Worm (Caenorhabditis elegans) whole organism, L4 larva: ENCODE measurements around the gene srg-27.

Source experiments
- Y75B8A.6 ChIP-seq: fragments of 200-800 bp; sonication (Bioruptor generic); IDR thresholded peaks from 2 replicates; pipeline ENCODE4 v1.3.6; 2022; ENCODE audit warnings: missing genetic modification reagents, missing genetic modification characterization, missing compliant biosample characterization
- ZK337.2 ChIP-seq: fragments of 200-800 bp; sonication (Bioruptor generic); IDR thresholded peaks from 2 replicates; pipeline ENCODE4 v1.3.6; 2022; ENCODE audit warnings: missing genetic modification reagents, missing genetic modification characterization, missing compliant biosample characterization
- aha-1 ChIP-seq: fragments of 150-350 bp; peaks from one replicate; lab custom pipeline; 2014; ENCODE audit warnings: missing biosample characterization, missing genetic modification characterization
- ceh-44 ChIP-seq: fragments of 200-800 bp; sonication (Bioruptor generic); IDR thresholded peaks from 2 replicates; pipeline ENCODE4 v1.3.6; 2022; ENCODE audit warnings: missing genetic modification reagents, missing genetic modification characterization, missing compliant biosample characterization
- ceh-62 ChIP-seq: sonication (generic microtip); optimal IDR thresholded peaks from 2 replicates; lab custom pipeline; 2017; ENCODE audit warnings: missing biosample characterization, missing genetic modification characterization
- daf-16 ChIP-seq, 3 experiments: sonication (generic microtip); optimal IDR thresholded peaks; 2 replicates each; lab custom pipeline; 2016 to 2017; ENCODE audit warnings: missing genetic modification characterization in 3 of 3, missing genetic modification reagents in 3 of 3, mild to moderate bottlenecking in 2 of 3, missing compliant biosample characterization in 2 of 3, missing biosample characterization in 1 of 3, moderate library complexity in 1 of 3
- dmd-6 ChIP-seq: fragments of 200-800 bp; sonication (Bioruptor generic); IDR thresholded peaks from 2 replicates; pipeline ENCODE4 v1.3.6; 2022; ENCODE audit warnings: missing genetic modification reagents, missing genetic modification characterization, missing compliant biosample characterization
- dpl-1 ChIP-seq: fragments of 150-350 bp; optimal IDR thresholded peaks from 2 replicates; lab custom pipeline; 2014; ENCODE audit warnings: missing biosample characterization, missing genetic modification reagents, missing genetic modification characterization
- egl-27 ChIP-seq: sonication (generic microtip); optimal IDR thresholded peaks from 3 replicates; lab custom pipeline; 2017; ENCODE audit warnings: missing biosample characterization, missing genetic modification reagents, missing genetic modification characterization
- fkh-10 ChIP-seq: fragments of 150-350 bp; optimal IDR thresholded peaks from 2 replicates; lab custom pipeline; 2014; ENCODE audit warnings: missing biosample characterization, missing genetic modification reagents, missing genetic modification characterization
- fos-1 ChIP-seq: fragments of 150-350 bp; optimal IDR thresholded peaks from 2 replicates; lab custom pipeline; 2014; ENCODE audit warnings: missing biosample characterization, missing genetic modification characterization
- hif-1 ChIP-seq, 2 experiments: sonication (generic microtip); optimal IDR thresholded peaks; 2 replicates each; lab custom pipeline; 2016 to 2017; ENCODE audit warnings: missing compliant biosample characterization in 2 of 2, missing genetic modification characterization in 2 of 2, missing genetic modification reagents in 2 of 2, missing genotype in 2 of 2, mild to moderate bottlenecking in 1 of 2
- hlh-11 ChIP-seq: fragments of 200-800 bp; sonication (Bioruptor generic); optimal IDR thresholded peaks from 2 replicates; lab custom pipeline; 2018; ENCODE audit warnings: mild to moderate bottlenecking, missing genetic modification characterization, missing compliant biosample characterization
- hlh-30 ChIP-seq: sonication (generic microtip); optimal IDR thresholded peaks from 2 replicates; lab custom pipeline; 2017; ENCODE audit warnings: antibody characterized with exemption, mild to moderate bottlenecking, missing genetic modification characterization, missing compliant biosample characterization; ENCODE audit not compliant: insufficient read depth
- lin-15B ChIP-seq: fragments of 150-350 bp; sonication (generic microtip); optimal IDR thresholded peaks from 3 replicates; lab custom pipeline; 2014; ENCODE audit warnings: missing biosample characterization, missing genetic modification characterization
- lin-39 ChIP-seq: fragments of 150-350 bp; optimal IDR thresholded peaks from 2 replicates; lab custom pipeline; 2014; ENCODE audit warnings: missing biosample characterization, missing genetic modification reagents, missing genetic modification characterization
- mes-2 ChIP-seq: sonication (generic microtip); optimal IDR thresholded peaks from 2 replicates; lab custom pipeline; 2016; ENCODE audit warnings: missing genotype, mild to moderate bottlenecking, missing genetic modification characterization, missing compliant biosample characterization; ENCODE audit not compliant: poor library complexity, severe bottlenecking
- mxl-2 ChIP-seq: fragments of 200-800 bp; sonication (Bioruptor generic); conservative IDR thresholded peaks from 2 replicates; pipeline ENCODE4 v1.3.6; 2022; ENCODE audit warnings: missing genetic modification reagents, missing genetic modification characterization, missing compliant biosample characterization
- mxl-3 ChIP-seq: fragments of 200-800 bp; sonication (Bioruptor generic); optimal IDR thresholded peaks from 2 replicates; lab custom pipeline; 2018; ENCODE audit warnings: mild to moderate bottlenecking, missing genetic modification characterization, missing compliant biosample characterization
- nhr-10 ChIP-seq: fragments of 150-350 bp; optimal IDR thresholded peaks from 2 replicates; lab custom pipeline; 2014; ENCODE audit warnings: missing biosample characterization, missing genetic modification characterization
- nhr-11 ChIP-seq: fragments of 150-350 bp; optimal IDR thresholded peaks from 2 replicates; lab custom pipeline; 2014; ENCODE audit warnings: missing biosample characterization, missing genetic modification characterization
- nhr-28 ChIP-seq: fragments of 150-350 bp; optimal IDR thresholded peaks from 2 replicates; lab custom pipeline; 2014; ENCODE audit warnings: missing biosample characterization, missing genetic modification characterization
- nhr-41 ChIP-seq: fragments of 200-800 bp; sonication (Bioruptor generic); IDR thresholded peaks from 2 replicates; pipeline ENCODE4 v1.3.6; 2022; ENCODE audit warnings: missing genetic modification reagents, missing genetic modification characterization, missing compliant biosample characterization
- nhr-42 ChIP-seq: fragments of 200-800 bp; sonication (Bioruptor generic); IDR thresholded peaks from 2 replicates; pipeline ENCODE4 v1.3.6; 2022; ENCODE audit warnings: missing genetic modification characterization, missing compliant biosample characterization
- nhr-6 ChIP-seq: fragments of 150-350 bp; optimal IDR thresholded peaks from 2 replicates; lab custom pipeline; 2014; ENCODE audit warnings: missing biosample characterization, missing genetic modification characterization
- php-3 ChIP-seq: fragments of 200-800 bp; sonication (Bioruptor generic); IDR thresholded peaks from 2 replicates; pipeline ENCODE4 v1.3.6; 2022; ENCODE audit warnings: missing genetic modification reagents, missing genetic modification characterization, missing compliant biosample characterization
- pqm-1 ChIP-seq: sonication (generic microtip); optimal IDR thresholded peaks from 2 replicates; lab custom pipeline; 2017; ENCODE audit warnings: missing biosample characterization, missing genetic modification characterization
- rbr-2 ChIP-seq: sonication (generic microtip); optimal IDR thresholded peaks from 2 replicates; lab custom pipeline; 2016; ENCODE audit warnings: missing genotype, missing genetic modification characterization, missing compliant biosample characterization
- saeg-2 ChIP-seq: fragments of 200-800 bp; sonication (Bioruptor generic); IDR thresholded peaks from 2 replicates; pipeline ENCODE4 v1.3.6; 2022; ENCODE audit warnings: missing genetic modification reagents, missing genetic modification characterization, missing compliant biosample characterization
- set-16 ChIP-seq: fragments of 200-800 bp; sonication (Bioruptor generic); IDR thresholded peaks from 2 replicates; pipeline ENCODE4 v1.3.6; 2022; ENCODE audit warnings: missing genetic modification reagents, missing genetic modification characterization, missing compliant biosample characterization
- skn-1 ChIP-seq: fragments of 150-350 bp; optimal IDR thresholded peaks from 2 replicates; lab custom pipeline; 2014; ENCODE audit warnings: missing biosample characterization, missing genetic modification characterization
- snpc-4 ChIP-seq: fragments of 150-350 bp; optimal IDR thresholded peaks from 2 replicates; lab custom pipeline; 2014; ENCODE audit warnings: missing biosample characterization, missing genetic modification characterization
- tra-1 ChIP-seq: fragments of 200-800 bp; sonication (Bioruptor generic); IDR thresholded peaks from 2 replicates; pipeline ENCODE4 v1.3.6; 2022; ENCODE audit warnings: missing genetic modification reagents, missing genetic modification characterization, missing compliant biosample characterization
- unc-62 ChIP-seq, 3 experiments: fragments of 150-350 bp in 1 of 3; sonication (generic microtip); optimal IDR thresholded peaks in 2 of 3; peaks in 1 of 3; 1 replicate in 1 of 3; 2 replicates in 2 of 3; lab custom pipeline; 2014 to 2017; ENCODE audit warnings: missing biosample characterization in 3 of 3, missing genetic modification characterization in 3 of 3, missing genetic modification reagents in 3 of 3, missing genotype in 1 of 3
- vab-7 ChIP-seq: fragments of 200-800 bp; sonication (Bioruptor generic); IDR thresholded peaks from 2 replicates; pipeline ENCODE4 v1.3.6; 2022; ENCODE audit warnings: missing genetic modification reagents, missing genetic modification characterization, missing compliant biosample characterization
- zag-1 ChIP-seq: fragments of 150-350 bp; optimal IDR thresholded peaks from 2 replicates; lab custom pipeline; 2014; ENCODE audit warnings: missing biosample characterization, missing genetic modification characterization
- ztf-11 ChIP-seq: fragments of 150-350 bp; optimal IDR thresholded peaks from 2 replicates; lab custom pipeline; 2014; ENCODE audit warnings: missing biosample characterization, missing genetic modification characterization

srg-27 gene

ce11 chrV:5339497-5339896 lies at the start of gene srg-27:
Gene srg-27, plus strand, starts transcription at chrV:5339797.
- no peak for TF ChIP-seq nhr-28
- TF ChIP-seq daf-16 (GFP tag; optimal IDR thresholded peaks at IDR 0.05; lab: Kevin White, UChicago) = no peak
- TF ChIP-seq daf-16 (tag; optimal IDR thresholded peaks at IDR 0.05; lab: Kevin White, UChicago) = no peak
- TF ChIP-seq ZK337.2 (GFP tag; lab: Robert Waterston, UW) = no peak
- TF ChIP-seq, all 104 proteins: peak for 0

ce11 chrV:5295940-5296339 lies 43.7 kb upstream of the srg-27 start:
- TF ChIP-seq nhr-11 = peak; percentile 72
- no peak for TF ChIP-seq nhr-10
- TF ChIP-seq daf-16 (GFP tag; optimal IDR thresholded peaks at IDR 0.05; lab: Kevin White, UChicago) = peak in 1 of 2 experiments; percentile 67
- TF ChIP-seq daf-16 (tag; optimal IDR thresholded peaks at IDR 0.05; lab: Kevin White, UChicago) = no peak
- TF ChIP-seq lin-39 (tag; lab: Kevin White, UChicago) = no peak
- peak in 1 of 2 experiments; percentile 44 for TF ChIP-seq hif-1 (tag; optimal IDR thresholded peaks at IDR 0.05; lab: Kevin White, UChicago)
- no peak for TF ChIP-seq pqm-1 (tag; lab: Kevin White, UChicago)
- no peak for TF ChIP-seq rbr-2 (tag; lab: Kevin White, UChicago)
- TF ChIP-seq ceh-44 (GFP tag; lab: Robert Waterston, UW) = no peak
- no peak for TF ChIP-seq dpl-1 (GFP tag; lab: Kevin White, UChicago)
- TF ChIP-seq hlh-30 = peak; percentile 24
- no peak for TF ChIP-seq nhr-41
- peak; percentile 79 for TF ChIP-seq aha-1 (tag; lab: Kevin White, UChicago)
- TF ChIP-seq fos-1 (tag; lab: Kevin White, UChicago) = no peak
- TF ChIP-seq zag-1 (tag; lab: Kevin White, UChicago) = no peak
- no peak for TF ChIP-seq Y75B8A.6 (GFP tag; lab: Robert Waterston, UW)
- TF ChIP-seq hlh-11 (tag; lab: Kevin White, UChicago) = peak; percentile 48
- no peak for TF ChIP-seq php-3 (GFP tag; lab: Robert Waterston, UW)
- no peak for TF ChIP-seq mxl-2 (GFP tag; lab: Robert Waterston, UW)

- peak in 1 of 2 experiments; percentile 98 for TF ChIP-seq unc-62 (GFP tag; optimal IDR thresholded peaks at IDR 0.05 in 1 of 2; lab: Kevin White, UChicago)
- no peak for TF ChIP-seq unc-62 (tag; optimal IDR thresholded peaks at IDR 0.05; lab: Kevin White, UChicago)
- TF ChIP-seq set-16 (GFP tag; lab: Robert Waterston, UW) = no peak
- TF ChIP-seq, all 104 proteins: peak for 1
These were observed 41.9 kb upstream of the srg-27 start for ce11 chrV:5297740-5298139.

- peak; percentile 73 for TF ChIP-seq aha-1 (tag; lab: Kevin White, UChicago)
- TF ChIP-seq nhr-42 (GFP tag; lab: Robert Waterston, UW) = no peak
These were observed 38.4 kb upstream of the srg-27 start for ce11 chrV:5301226-5301625.

ce11 chrV:5303389-5303788 lies 36.2 kb upstream of the srg-27 start, which contains the start of gene ncx-2:
Gene ncx-2, plus strand, starts transcription at chrV:5303689.
- TF ChIP-seq ceh-62 (no peak), fkh-10 (no peak), hlh-11 (tag; lab: Kevin White, UChicago) (no peak), mes-2 (no peak), snpc-4 (tag; lab: Kevin White, UChicago) (no peak), mxl-3 (GFP tag; lab: Kevin White, UChicago) (no peak), nhr-6 (no peak), dmd-6 (GFP tag; lab: Robert Waterston, UW) (no peak), skn-1 (tag; lab: Kevin White, UChicago) (no peak), ztf-11 (tag; lab: Kevin White, UChicago) (no peak), nhr-28 (no peak), tra-1 (no peak), egl-27 (no peak), ceh-44 (GFP tag; lab: Robert Waterston, UW) (no peak), vab-7 (no peak), saeg-2 (GFP tag; lab: Robert Waterston, UW) (no peak), lin-15B (no peak)
